Fruit fly (Drosophila melanogaster): ENCODE measurements around the gene CG42460.

DNA sequence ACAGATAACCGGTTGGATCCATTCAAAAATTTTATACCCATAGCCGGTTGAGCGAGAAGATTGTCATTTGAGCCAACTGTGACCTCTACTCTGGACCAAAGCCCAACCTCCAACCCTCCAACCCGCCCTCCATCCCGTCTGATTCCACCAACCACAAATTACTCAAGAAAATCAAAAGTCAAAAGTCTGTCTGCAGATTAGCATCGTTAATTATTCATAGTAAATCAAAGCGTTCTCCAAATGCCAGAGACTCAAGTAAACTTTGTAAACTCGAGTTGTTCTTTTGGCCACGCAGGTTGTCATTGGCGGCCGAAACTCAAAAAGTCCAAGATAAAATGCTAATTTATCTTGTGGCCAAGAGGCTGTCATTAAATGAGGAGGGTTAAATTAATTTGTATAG lies 29.3 kb upstream of the CG42460 start:
- TF ChIP-seq CG10209 (GFP tag; optimal IDR thresholded peaks at IDR 0.05) (no peak), kay (GFP tag; optimal IDR thresholded peaks at IDR 0.05) (no peak), CG12219 (GFP tag; optimal IDR thresholded peaks at IDR 0.05) (no peak), Pdp1 (GFP tag; optimal IDR thresholded peaks at IDR 0.05) (no peak), lola (GFP tag; optimal IDR thresholded peaks at IDR 0.05) (no peak), D (optimal IDR thresholded peaks at IDR 0.05) (no peak), D (GFP tag; optimal IDR thresholded peaks at IDR 0.05) (no peak)
